Worm (Caenorhabditis elegans) whole organism, L4 larva: ENCODE measurements around the gene Y17D7C.2.

Experiments
- D1046.2 ChIP-seq: fragments of 200-800 bp; sonication (Bioruptor generic); IDR thresholded peaks from 2 replicates; pipeline ENCODE4 v1.3.6; 2022; ENCODE audit warnings: missing genetic modification characterization, missing compliant biosample characterization
- F26F4.8 ChIP-seq: fragments of 200-800 bp; sonication (Bioruptor generic); conservative IDR thresholded peaks from 2 replicates; pipeline ENCODE4 v1.3.6; 2022; ENCODE audit warnings: missing genetic modification characterization, missing compliant biosample characterization
- F37D6.2 ChIP-seq: sonication (generic microtip); optimal IDR thresholded peaks from 2 replicates; lab custom pipeline; 2016; ENCODE audit warnings: mild to moderate bottlenecking, missing genetic modification characterization, missing compliant biosample characterization
- F44E2.7 ChIP-seq: fragments of 200-800 bp; sonication (Bioruptor generic); IDR thresholded peaks from 2 replicates; pipeline ENCODE4 v2.1.2; 2022; ENCODE audit warnings: missing genetic modification characterization, missing compliant biosample characterization
- aha-1 ChIP-seq: fragments of 150-350 bp; peaks from one replicate; lab custom pipeline; 2014; ENCODE audit warnings: missing biosample characterization, missing genetic modification characterization
- ama-1 ChIP-seq: fragments of 150-350 bp; optimal IDR thresholded peaks from 2 replicates; lab custom pipeline; 2014; ENCODE audit warnings: inconsistent platforms, mixed read lengths
- daf-16 ChIP-seq, 3 experiments: sonication (generic microtip); optimal IDR thresholded peaks; 2 replicates each; lab custom pipeline; 2016 to 2017; ENCODE audit warnings: missing genetic modification characterization in 3 of 3, missing genetic modification reagents in 3 of 3, mild to moderate bottlenecking in 2 of 3, missing compliant biosample characterization in 2 of 3, missing biosample characterization in 1 of 3, moderate library complexity in 1 of 3
- dmd-8 ChIP-seq: fragments of 200-800 bp; sonication (Bioruptor generic); IDR thresholded peaks from 2 replicates; pipeline ENCODE4 v1.3.6; 2022; ENCODE audit warnings: missing genetic modification characterization, missing compliant biosample characterization
- duxl-1 ChIP-seq: sonication (generic microtip); optimal IDR thresholded peaks from 2 replicates; lab custom pipeline; 2016; ENCODE audit warnings: mild to moderate bottlenecking, missing genetic modification characterization, moderate library complexity, missing compliant biosample characterization; ENCODE audit not compliant: poor library complexity
- lin-15B ChIP-seq: fragments of 150-350 bp; sonication (generic microtip); optimal IDR thresholded peaks from 3 replicates; lab custom pipeline; 2014; ENCODE audit warnings: missing biosample characterization, missing genetic modification characterization
- lin-29 ChIP-seq: fragments of 200-800 bp; sonication (Bioruptor generic); IDR thresholded peaks from 2 replicates; pipeline ENCODE4 v1.3.6; 2022; ENCODE audit warnings: missing genetic modification reagents, missing genetic modification characterization, missing compliant biosample characterization
- lin-39 ChIP-seq: fragments of 150-350 bp; optimal IDR thresholded peaks from 2 replicates; lab custom pipeline; 2014; ENCODE audit warnings: missing biosample characterization, missing genetic modification reagents, missing genetic modification characterization
- madf-5 ChIP-seq, 2 experiments: fragments of 200-800 bp; sonication (Bioruptor generic); IDR thresholded peaks; 2 replicates each; pipeline ENCODE4 v1.3.6; 2022; ENCODE audit warnings: missing compliant biosample characterization in 2 of 2, missing genetic modification characterization in 2 of 2
- mdt-29 ChIP-seq: fragments of 200-800 bp; sonication (Bioruptor generic); IDR thresholded peaks from 2 replicates; pipeline ENCODE4 v1.3.6; 2022; ENCODE audit warnings: missing genetic modification reagents, missing genetic modification characterization, missing compliant biosample characterization
- mep-1 ChIP-seq: fragments of 150-350 bp; sonication (generic microtip); optimal IDR thresholded peaks from 3 replicates; lab custom pipeline; 2014; ENCODE audit warnings: missing biosample characterization, missing genetic modification characterization
- mes-2 ChIP-seq: sonication (generic microtip); optimal IDR thresholded peaks from 2 replicates; lab custom pipeline; 2016; ENCODE audit warnings: missing genotype, mild to moderate bottlenecking, missing genetic modification characterization, missing compliant biosample characterization; ENCODE audit not compliant: poor library complexity, severe bottlenecking
- nhr-111 ChIP-seq: fragments of 200-800 bp; sonication (Bioruptor generic); optimal IDR thresholded peaks from 2 replicates; lab custom pipeline; 2018; ENCODE audit warnings: mild to moderate bottlenecking, missing genetic modification characterization, missing compliant biosample characterization
- nhr-237 ChIP-seq: sonication (generic microtip); optimal IDR thresholded peaks from 2 replicates; lab custom pipeline; 2017; ENCODE audit warnings: missing biosample characterization, missing genetic modification characterization
- rbr-2 ChIP-seq: sonication (generic microtip); optimal IDR thresholded peaks from 2 replicates; lab custom pipeline; 2016; ENCODE audit warnings: missing genotype, missing genetic modification characterization, missing compliant biosample characterization
- saeg-2 ChIP-seq: fragments of 200-800 bp; sonication (Bioruptor generic); IDR thresholded peaks from 2 replicates; pipeline ENCODE4 v1.3.6; 2022; ENCODE audit warnings: missing genetic modification reagents, missing genetic modification characterization, missing compliant biosample characterization
- set-16 ChIP-seq: fragments of 200-800 bp; sonication (Bioruptor generic); IDR thresholded peaks from 2 replicates; pipeline ENCODE4 v1.3.6; 2022; ENCODE audit warnings: missing genetic modification reagents, missing genetic modification characterization, missing compliant biosample characterization
- tag-97 ChIP-seq: fragments of 200-800 bp; sonication (Bioruptor generic); IDR thresholded peaks from 2 replicates; pipeline ENCODE4 v1.3.6; 2022; ENCODE audit warnings: missing genetic modification characterization, missing compliant biosample characterization
- unc-62 ChIP-seq, 3 experiments: fragments of 150-350 bp in 1 of 3; sonication (generic microtip); optimal IDR thresholded peaks in 2 of 3; peaks in 1 of 3; 1 replicate in 1 of 3; 2 replicates in 2 of 3; lab custom pipeline; 2014 to 2017; ENCODE audit warnings: missing biosample characterization in 3 of 3, missing genetic modification characterization in 3 of 3, missing genetic modification reagents in 3 of 3, missing genotype in 1 of 3
- vab-7 ChIP-seq: fragments of 200-800 bp; sonication (Bioruptor generic); IDR thresholded peaks from 2 replicates; pipeline ENCODE4 v1.3.6; 2022; ENCODE audit warnings: missing genetic modification reagents, missing genetic modification characterization, missing compliant biosample characterization
- zip-2 ChIP-seq: fragments of 150-350 bp; optimal IDR thresholded peaks from 2 replicates; lab custom pipeline; 2014; ENCODE audit warnings: missing biosample characterization, missing genetic modification characterization

Y17D7C.2 gene

ce11 chrV:18711362-18711761, 8.4 kb downstream of the Y17D7C.2 start:
- TF ChIP-seq aha-1 (tag; lab: Kevin White, UChicago) (peak; percentile 56), rbr-2 (tag; lab: Kevin White, UChicago) (no peak)

ce11 chrV:18710045-18710490, 9.7 kb downstream of the Y17D7C.2 start:
- TF ChIP-seq daf-16 (GFP tag; optimal IDR thresholded peaks at IDR 0.05; lab: Kevin White, UChicago) (peak in 1 of 2 experiments; percentile 13), daf-16 (tag; optimal IDR thresholded peaks at IDR 0.05; lab: Kevin White, UChicago) (peak; percentile 11), lin-39 (tag; lab: Kevin White, UChicago) (no peak), lin-29 (0 out of 2 replicates have a peak, but pooled peaks have one; percentile 12), aha-1 (tag; lab: Kevin White, UChicago) (peak; percentile 39), vab-7 (GFP tag; lab: Robert Waterston, UW) (no peak), D1046.2 (GFP tag; lab: Robert Waterston, UW) (peak; percentile 54; the same call in 1 of the 2 replicates), zip-2 (tag; lab: Kevin White, UChicago) (peak; percentile 32), F37D6.2 (tag; lab: Kevin White, UChicago) (peak; percentile 40), unc-62 (GFP tag; optimal IDR thresholded peaks at IDR 0.05 in 1 of 2; lab: Kevin White, UChicago) (peak in 1 of 2 experiments; percentile 20), unc-62 (tag; optimal IDR thresholded peaks at IDR 0.05; lab: Kevin White, UChicago) (no peak), duxl-1 (peak; percentile 77)

ce11 chrV:18709203-18709860, 10.5 kb downstream of the Y17D7C.2 start, which contains the start of gene Y17D7C.6:
Gene Y17D7C.6, plus strand, starts transcription at chrV:18709810.
- TF ChIP-seq mdt-29 (no peak), saeg-2 (0 out of 2 replicates have a peak, but pooled peaks have one; percentile 30), madf-5 (GFP tag; IDR thresholded peaks at IDR 0.05; lab: Robert Waterston, UW) (0 out of 4 replicates have a peak, but pooled peaks of 1 of the 2 experiments have one; percentile 75)

ce11 chrV:18708015-18708414, 11.8 kb downstream of the Y17D7C.2 start:
- TF ChIP-seq aha-1 (tag; lab: Kevin White, UChicago): peak; percentile 83
- no peak for TF ChIP-seq saeg-2
- no peak for TF ChIP-seq set-16 (GFP tag; lab: Robert Waterston, UW)
- no peak for TF ChIP-seq tag-97 (GFP tag; lab: Robert Waterston, UW)
- TF ChIP-seq nhr-237 (tag; lab: Kevin White, UChicago): no peak
- 0 out of 2 replicates have a peak, but pooled peaks have one; percentile 49 for TF ChIP-seq F26F4.8 (GFP tag; lab: Robert Waterston, UW)
- 0 out of 2 replicates have a peak, but pooled peaks have one; percentile 4 for TF ChIP-seq F44E2.7 (GFP tag; lab: Robert Waterston, UW)
- TF ChIP-seq madf-5 (GFP tag; IDR thresholded peaks at IDR 0.05; lab: Robert Waterston, UW): 0 out of 4 replicates have a peak, but pooled peaks of 1 of the 2 experiments have one; percentile 19

ce11 chrV:18706063-18706620, 13.6 kb downstream of the Y17D7C.2 start, which contains the start of gene Y17D7C.1:
Gene Y17D7C.1, plus strand, starts transcription at chrV:18706570.
- TF ChIP-seq mep-1 (tag; lab: Kevin White, UChicago): no peak
- TF ChIP-seq mes-2 (tag; lab: Kevin White, UChicago): no peak
- no peak for TF ChIP-seq lin-15B
- TF ChIP-seq duxl-1: no peak
- no peak for TF ChIP-seq nhr-111 (GFP tag; lab: Kevin White, UChicago)
- TF ChIP-seq dmd-8 (GFP tag; lab: Robert Waterston, UW): peak; percentile 3; the same call in 1 of the 2 replicates
- peak; percentile 94 for TF ChIP-seq aha-1 (tag; lab: Kevin White, UChicago)
- no peak for TF ChIP-seq vab-7 (GFP tag; lab: Robert Waterston, UW)
- TF ChIP-seq unc-62 (GFP tag; optimal IDR thresholded peaks at IDR 0.05 in 1 of 2; lab: Kevin White, UChicago): peak in 1 of 2 experiments; percentile 4
- TF ChIP-seq unc-62 (tag; optimal IDR thresholded peaks at IDR 0.05; lab: Kevin White, UChicago): no peak
- TF ChIP-seq ama-1: no peak
